Worm (Caenorhabditis elegans) whole organism, late embryonic: ENCODE results near the gene C26B2.8.

ENCODE experiments used
- C08G9.2 ChIP-seq: sonication (generic microtip); optimal IDR thresholded peaks from 2 replicates; lab custom pipeline; 2016; ENCODE audit warnings: mild to moderate bottlenecking, missing genetic modification characterization, moderate library complexity, missing compliant biosample characterization
- C38D4.7 ChIP-seq: fragments of 200-800 bp; sonication (Bioruptor generic); optimal IDR thresholded peaks from 2 replicates; lab custom pipeline; 2018; ENCODE audit warnings: mild to moderate bottlenecking, missing genetic modification characterization, moderate library complexity, missing compliant biosample characterization
- T23F11.4 ChIP-seq: fragments of 200-800 bp; sonication (Bioruptor generic); optimal IDR thresholded peaks from 2 replicates; lab custom pipeline; 2018; ENCODE audit warnings: mild to moderate bottlenecking, missing genetic modification characterization, missing compliant biosample characterization
- Y22D7AL.16 ChIP-seq: sonication (generic microtip); optimal IDR thresholded peaks from 2 replicates; lab custom pipeline; 2016; ENCODE audit warnings: missing genetic modification characterization, missing compliant biosample characterization
- ahr-1 ChIP-seq: sonication (generic microtip); optimal IDR thresholded peaks from 2 replicates; lab custom pipeline; 2016; ENCODE audit warnings: missing genetic modification characterization, missing compliant biosample characterization
- ama-1 ChIP-seq: fragments of 150-350 bp; optimal IDR thresholded peaks from 2 replicates; lab custom pipeline; 2014
- ceh-18 ChIP-seq: sonication (generic microtip); optimal IDR thresholded peaks from 2 replicates; lab custom pipeline; 2016; ENCODE audit warnings: missing genetic modification characterization, missing compliant biosample characterization
- ceh-31 ChIP-seq: sonication (generic microtip); optimal IDR thresholded peaks from 2 replicates; lab custom pipeline; 2016; ENCODE audit warnings: missing genetic modification characterization, missing compliant biosample characterization
- ceh-34 ChIP-seq: sonication (generic microtip); optimal IDR thresholded peaks from 2 replicates; lab custom pipeline; 2016; ENCODE audit warnings: mild to moderate bottlenecking, missing genetic modification characterization, missing compliant biosample characterization
- ceh-45 ChIP-seq: fragments of 200-800 bp; sonication (Bioruptor generic); IDR thresholded peaks from 2 replicates; pipeline ENCODE4 v1.3.6; 2022; ENCODE audit warnings: missing genetic modification reagents, missing genetic modification characterization, missing compliant biosample characterization
- ceh-6 ChIP-seq: fragments of 200-800 bp; sonication (Bioruptor generic); optimal IDR thresholded peaks from 2 replicates; lab custom pipeline; 2018; ENCODE audit warnings: mild to moderate bottlenecking, missing genetic modification characterization, missing compliant biosample characterization
- dmd-4 ChIP-seq: sonication (generic microtip); optimal IDR thresholded peaks from 2 replicates; lab custom pipeline; 2016; ENCODE audit warnings: borderline replicate concordance, missing genetic modification characterization, missing compliant biosample characterization
- dve-1 ChIP-seq: sonication (generic microtip); optimal IDR thresholded peaks from 2 replicates; lab custom pipeline; 2017; ENCODE audit warnings: antibody characterized with exemption, mild to moderate bottlenecking, missing genetic modification characterization, missing compliant biosample characterization
- ets-4 ChIP-seq: sonication (generic microtip); optimal IDR thresholded peaks from 2 replicates; lab custom pipeline; 2016; ENCODE audit warnings: missing genetic modification characterization, missing compliant biosample characterization
- fax-1 ChIP-seq: sonication (generic microtip); optimal IDR thresholded peaks from 2 replicates; lab custom pipeline; 2016; ENCODE audit warnings: missing genotype, missing genetic modification characterization, missing compliant biosample characterization
- fkh-10 ChIP-seq: fragments of 150-350 bp; optimal IDR thresholded peaks from 2 replicates; lab custom pipeline; 2014; ENCODE audit warnings: missing biosample characterization, missing genetic modification reagents, missing genetic modification characterization
- gmeb-2 ChIP-seq: sonication (generic microtip); optimal IDR thresholded peaks from 2 replicates; lab custom pipeline; 2016; ENCODE audit warnings: missing genetic modification characterization, inconsistent platforms, missing compliant biosample characterization
- hlh-13 ChIP-seq: fragments of 200-800 bp; sonication (Bioruptor generic); optimal IDR thresholded peaks from 2 replicates; lab custom pipeline; 2018; ENCODE audit warnings: mild to moderate bottlenecking, missing genetic modification characterization, missing compliant biosample characterization
- hlh-15 ChIP-seq: sonication (generic microtip); optimal IDR thresholded peaks from 2 replicates; lab custom pipeline; 2016; ENCODE audit warnings: missing genetic modification characterization, missing compliant biosample characterization
- hlh-8 ChIP-seq: sonication (generic microtip); optimal IDR thresholded peaks from 2 replicates; lab custom pipeline; 2016; ENCODE audit warnings: missing genotype, missing genetic modification characterization, missing compliant biosample characterization
- mec-3 ChIP-seq: sonication (generic microtip); optimal IDR thresholded peaks from 2 replicates; lab custom pipeline; 2016; ENCODE audit warnings: borderline replicate concordance, missing genetic modification characterization, missing compliant biosample characterization
- odd-2 ChIP-seq: sonication (generic microtip); optimal IDR thresholded peaks from 2 replicates; lab custom pipeline; 2017; ENCODE audit warnings: antibody characterized with exemption, mild to moderate bottlenecking, missing genetic modification characterization, missing compliant biosample characterization
- pha-2 ChIP-seq: sonication (generic microtip); optimal IDR thresholded peaks from 2 replicates; lab custom pipeline; 2017; ENCODE audit warnings: mild to moderate bottlenecking, missing genetic modification characterization, missing compliant biosample characterization
- pha-4 ChIP-seq: fragments of 150-350 bp; optimal IDR thresholded peaks from 2 replicates; lab custom pipeline; 2018; ENCODE audit warnings: missing biosample characterization, missing genetic modification reagents, missing genetic modification characterization
- ref-2 ChIP-seq: sonication (generic microtip); optimal IDR thresholded peaks from 2 replicates; lab custom pipeline; 2016; ENCODE audit warnings: missing genetic modification characterization, missing compliant biosample characterization
- rnt-1 ChIP-seq: sonication (generic microtip); optimal IDR thresholded peaks from 2 replicates; lab custom pipeline; 2016; ENCODE audit warnings: missing genetic modification characterization, missing compliant biosample characterization
- sox-4 ChIP-seq: sonication (generic microtip); optimal IDR thresholded peaks from 2 replicates; lab custom pipeline; 2017; ENCODE audit warnings: mild to moderate bottlenecking, missing genetic modification characterization, inconsistent platforms, missing compliant biosample characterization
- syd-9 ChIP-seq: sonication (generic microtip); optimal IDR thresholded peaks from 2 replicates; lab custom pipeline; 2016; ENCODE audit warnings: mild to moderate bottlenecking, missing genetic modification characterization, moderate library complexity, missing compliant biosample characterization
- tbx-2 ChIP-seq: sonication (generic microtip); optimal IDR thresholded peaks from 2 replicates; lab custom pipeline; 2016; ENCODE audit warnings: missing genetic modification characterization, missing compliant biosample characterization
- tbx-7 ChIP-seq: sonication (generic microtip); optimal IDR thresholded peaks from 2 replicates; lab custom pipeline; 2016; ENCODE audit warnings: missing genotype, missing genetic modification characterization, missing compliant biosample characterization
- ttx-3 ChIP-seq: sonication (generic microtip); optimal IDR thresholded peaks from 2 replicates; lab custom pipeline; 2016; ENCODE audit warnings: missing genetic modification reagents, missing genetic modification characterization, missing compliant biosample characterization
- unc-3 ChIP-seq, 2 experiments: fragments of 200-800 bp in 1 of 2; sonication (Bioruptor generic) in 1 of 2; sonication (generic microtip) in 1 of 2; conservative IDR thresholded peaks in 1 of 2; optimal IDR thresholded peaks in 1 of 2; 2 replicates each; pipeline versions ENCODE4 v1.3.6 to Lab custom; 2016 to 2022; ENCODE audit warnings: missing compliant biosample characterization in 2 of 2, missing genetic modification characterization in 2 of 2, missing genetic modification reagents in 1 of 2
- unc-42 ChIP-seq: sonication (generic microtip); optimal IDR thresholded peaks from 2 replicates; lab custom pipeline; 2016; ENCODE audit warnings: missing genotype, missing genetic modification characterization, missing compliant biosample characterization
- unc-55 ChIP-seq: sonication (generic microtip); optimal IDR thresholded peaks from 2 replicates; lab custom pipeline; 2017; ENCODE audit warnings: missing biosample characterization, missing genetic modification reagents, missing genetic modification characterization
- ztf-16 ChIP-seq: sonication (generic microtip); optimal IDR thresholded peaks from 2 replicates; lab custom pipeline; 2017; ENCODE audit warnings: missing genetic modification characterization, missing compliant biosample characterization

The C26B2.8 gene

ce11 chrIV:8040610-8041317 is 26.8 kb downstream of the C26B2.8 start:
- peak; percentile 89 for TF ChIP-seq unc-42 (tag; lab: Kevin White, UChicago)
- TF ChIP-seq tbx-2 = peak; percentile 17
- peak; percentile 31 for TF ChIP-seq ceh-31 (tag; lab: Kevin White, UChicago)
- TF ChIP-seq dmd-4 (tag; lab: Kevin White, UChicago) = no peak
- peak; percentile 75 for TF ChIP-seq ceh-34

- TF ChIP-seq ets-4 (tag; lab: Kevin White, UChicago) (no peak), unc-55 (no peak), T23F11.4 (GFP tag; lab: Kevin White, UChicago) (no peak)
- TF ChIP-seq, all 69 proteins: peak for 0
These were observed 28.1 kb downstream of the C26B2.8 start for ce11 chrIV:8042005-8042404.

DNA sequence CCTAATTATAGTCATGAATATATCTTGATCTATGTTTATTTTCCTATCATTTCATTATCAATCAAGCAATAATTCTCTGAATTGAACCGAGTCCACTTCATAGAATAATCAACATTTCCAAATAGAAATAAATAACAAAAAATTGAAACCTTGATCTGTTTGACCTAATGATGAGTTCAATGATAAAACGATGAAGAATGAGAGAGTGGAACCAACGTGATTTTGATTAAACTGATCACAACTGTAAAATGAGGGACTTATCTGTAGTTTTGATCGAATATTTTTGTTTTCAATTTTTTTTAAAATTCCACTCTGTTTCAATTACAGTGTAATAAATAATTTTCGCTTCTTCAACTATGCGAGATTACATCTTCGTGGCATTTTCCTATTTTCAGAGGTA is 28.9 kb downstream of the C26B2.8 start:
- TF ChIP-seq ref-2 (tag; lab: Kevin White, UChicago) (no peak), fkh-10 (GFP tag; lab: Kevin White, UChicago) (no peak), sox-4 (tag; lab: Kevin White, UChicago) (no peak), gmeb-2 (no peak), fax-1 (tag; lab: Kevin White, UChicago) (no peak), unc-3 (GFP tag; conservative IDR thresholded peaks at IDR 0.05; lab: Robert Waterston, UW) (no peak), unc-3 (tag; optimal IDR thresholded peaks at IDR 0.05; lab: Kevin White, UChicago) (no peak), C08G9.2 (no peak), hlh-13 (no peak), odd-2 (no peak), hlh-8 (no peak), rnt-1 (tag; lab: Kevin White, UChicago) (no peak), ceh-45 (GFP tag; lab: Robert Waterston, UW) (no peak), ets-4 (tag; lab: Kevin White, UChicago) (no peak), ahr-1 (tag; lab: Kevin White, UChicago) (no peak), ceh-6 (GFP tag; lab: Kevin White, UChicago) (no peak), hlh-15 (tag; lab: Kevin White, UChicago) (no peak)
- TF ChIP-seq, all 69 proteins: peak for 0

- TF ChIP-seq pha-2 (no peak), ama-1 (no peak), C08G9.2 (no peak), ceh-6 (GFP tag; lab: Kevin White, UChicago) (no peak), tbx-7 (tag; lab: Kevin White, UChicago) (no peak), Y22D7AL.16 (no peak), rnt-1 (tag; lab: Kevin White, UChicago) (no peak), ztf-16 (tag; lab: Kevin White, UChicago) (no peak), C38D4.7 (GFP tag; lab: Kevin White, UChicago) (no peak), dve-1 (tag; lab: Kevin White, UChicago) (no peak), syd-9 (no peak), dmd-4 (tag; lab: Kevin White, UChicago) (no peak), ceh-18 (tag; lab: Kevin White, UChicago) (no peak), ttx-3 (tag; lab: Kevin White, UChicago) (no peak), mec-3 (no peak), ets-4 (tag; lab: Kevin White, UChicago) (no peak), pha-4 (no peak)
These were observed 29.8 kb downstream of the C26B2.8 start for ce11 chrIV:8043722-8044121.
